Fruit fly (Drosophila melanogaster) whole organism, larva: Measurements from ENCODE around the gene shep.
A peak's percentile ranks its signal among the peaks of the same experiment; 100 is the strongest.

Source experiments
- noc ChIP-seq: fragments of 200-800 bp; sonication (Bioruptor generic); optimal IDR thresholded peaks from 3 replicates; lab custom pipeline; 2019; ENCODE audit warnings: missing biosample characterization, mild to moderate bottlenecking, missing genetic modification characterization, moderate library complexity

The shep gene

dm6 chr3L:5277942-5278341, at the start of gene shep:
Gene shep (minus strand): TSS chr3L:5277944.
- peak; percentile 87 for TF ChIP-seq noc (tag; lab: Kevin White, UChicago)

DNA sequence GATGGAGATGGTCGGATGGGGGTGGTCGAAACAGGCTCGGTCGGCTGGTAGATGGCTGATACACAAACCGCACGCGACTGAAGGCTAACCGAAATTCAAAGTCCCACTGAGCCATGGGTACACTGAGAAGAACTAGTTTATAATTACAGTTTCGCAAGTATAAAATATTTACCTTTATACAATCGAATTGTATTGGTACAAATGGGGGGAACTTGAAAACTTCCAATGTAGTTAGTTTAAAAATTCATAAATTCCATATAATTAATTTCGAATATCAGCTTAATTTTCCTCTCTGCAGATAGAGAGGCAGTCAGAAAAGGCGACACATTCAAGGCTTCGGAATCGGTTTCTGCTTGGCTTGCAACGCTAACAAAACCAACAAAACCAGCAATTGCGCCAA, 19.5 kb upstream of the shep start:
- TF ChIP-seq noc (tag; lab: Kevin White, UChicago) = no peak

DNA sequence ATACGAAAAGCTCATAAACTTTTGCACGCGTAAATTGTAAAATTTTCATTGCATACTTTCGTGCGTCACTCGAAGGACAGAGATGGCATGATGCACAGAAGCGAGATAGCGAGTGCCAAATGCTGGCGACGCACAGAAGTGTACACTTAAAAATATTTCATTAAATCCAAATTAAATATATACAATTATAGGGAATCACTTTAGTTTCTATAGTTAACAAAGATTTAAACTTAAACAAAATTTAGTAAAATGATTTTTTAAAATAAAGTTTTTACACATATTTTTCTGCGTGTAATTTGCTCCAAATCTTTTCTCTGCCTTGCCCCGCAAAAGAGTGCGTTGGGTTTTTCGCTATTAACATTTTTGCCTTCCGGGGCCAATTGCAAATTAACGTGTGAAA, 10.4 kb upstream of the shep start:
- peak; percentile 68 for TF ChIP-seq noc (tag; lab: Kevin White, UChicago)

DNA sequence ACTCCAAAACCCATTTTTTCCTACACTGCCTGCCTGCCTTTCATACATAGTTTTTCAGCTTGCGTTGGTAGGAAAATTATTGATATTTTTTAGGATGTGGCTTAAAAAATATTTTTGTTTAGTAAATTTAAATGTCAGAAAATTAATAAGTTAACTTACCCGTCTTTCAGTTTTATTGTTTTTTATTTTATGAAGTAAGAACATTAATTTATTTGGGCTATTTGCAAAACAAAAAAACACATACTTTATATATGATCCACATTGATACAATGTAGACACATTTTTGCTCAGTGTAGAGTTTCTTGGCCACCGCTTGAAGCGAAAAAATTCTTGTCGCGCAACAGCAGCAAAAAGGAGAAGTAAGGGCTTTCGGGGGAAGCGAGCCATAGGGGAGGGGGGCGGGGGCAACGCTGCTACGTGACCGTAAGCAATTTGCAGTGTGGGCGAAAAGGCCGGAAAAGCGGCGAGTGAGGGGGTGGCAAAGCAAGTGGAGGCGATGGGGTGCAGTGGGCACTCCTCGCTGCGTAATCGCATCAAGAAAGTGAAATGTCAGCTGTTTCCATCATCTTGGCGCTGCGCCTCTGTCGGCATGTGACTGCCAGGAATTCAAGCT, 2.4 kb upstream of the shep start:
- no peak for TF ChIP-seq noc (tag; lab: Kevin White, UChicago)

- no peak for TF ChIP-seq noc (tag; lab: Kevin White, UChicago)
Observed at dm6 chr3L:5278864-5279263, 1.1 kb upstream of the shep start.

dm6 chr3L:5277035-5277434, 709 bp downstream of the shep start:
- no peak for TF ChIP-seq noc (tag; lab: Kevin White, UChicago)

dm6 chr3L:5276520-5276919, 1.2 kb downstream of the shep start:
- TF ChIP-seq noc (tag; lab: Kevin White, UChicago) = no peak

dm6 chr3L:5275558-5275957, 2.2 kb downstream of the shep start:
- TF ChIP-seq noc (tag; lab: Kevin White, UChicago) = no peak

dm6 chr3L:5273237-5273636, 4.5 kb downstream of the shep start:
- no peak for TF ChIP-seq noc (tag; lab: Kevin White, UChicago)

DNA sequence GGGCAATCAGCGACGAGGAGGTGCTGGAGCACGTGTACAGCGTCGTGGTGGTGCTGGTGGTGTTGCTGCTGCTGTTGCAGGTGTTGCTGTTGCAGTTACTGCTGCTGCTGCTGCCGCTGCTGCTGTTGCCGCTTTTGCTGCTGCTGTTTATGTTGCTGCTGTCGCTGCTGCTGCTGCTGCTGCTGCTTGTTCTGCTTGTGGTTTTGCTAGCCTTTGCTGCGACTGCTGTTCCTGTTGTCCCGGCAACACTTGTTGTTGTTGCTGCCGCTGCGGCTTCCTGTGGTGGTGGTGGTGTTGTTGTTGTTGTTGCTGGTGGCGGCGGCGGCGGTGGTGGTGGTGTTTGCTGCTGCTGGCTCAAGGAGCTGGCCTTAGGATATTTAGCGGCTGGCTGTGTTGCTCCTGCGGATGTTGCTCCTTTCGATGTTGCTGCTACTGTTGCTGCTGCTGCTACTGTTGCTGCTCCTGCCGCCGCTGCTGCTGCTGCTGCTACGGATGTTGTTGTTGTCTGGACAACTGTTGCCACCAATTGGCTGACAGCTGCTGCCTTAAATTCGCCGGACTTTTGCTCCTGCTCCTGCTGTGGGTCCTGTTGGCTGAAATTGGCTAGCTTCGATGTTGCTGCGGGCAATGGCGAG, 6.2 kb downstream of the shep start:
- TF ChIP-seq noc (tag; lab: Kevin White, UChicago) = no peak

DNA sequence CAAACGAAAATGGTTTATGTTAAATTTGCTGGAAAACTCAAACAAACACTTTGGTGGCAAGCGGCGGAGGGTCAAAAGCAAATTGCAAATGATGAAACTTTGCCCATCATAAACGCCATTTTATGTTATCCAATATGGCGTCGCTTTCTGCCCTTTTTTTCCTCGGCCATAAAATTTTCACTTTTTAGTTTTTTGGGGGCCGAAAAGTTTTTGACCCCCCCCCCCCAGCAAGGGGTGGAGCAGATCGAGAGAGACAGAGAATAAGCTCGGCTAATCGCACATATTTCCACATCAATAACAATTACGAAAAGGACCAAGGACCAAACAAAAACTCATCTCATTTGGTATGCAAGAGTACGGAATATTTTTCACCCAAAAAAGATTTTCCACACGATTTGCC, 9.3 kb downstream of the shep start:
- TF ChIP-seq noc (tag; lab: Kevin White, UChicago) = no peak

DNA sequence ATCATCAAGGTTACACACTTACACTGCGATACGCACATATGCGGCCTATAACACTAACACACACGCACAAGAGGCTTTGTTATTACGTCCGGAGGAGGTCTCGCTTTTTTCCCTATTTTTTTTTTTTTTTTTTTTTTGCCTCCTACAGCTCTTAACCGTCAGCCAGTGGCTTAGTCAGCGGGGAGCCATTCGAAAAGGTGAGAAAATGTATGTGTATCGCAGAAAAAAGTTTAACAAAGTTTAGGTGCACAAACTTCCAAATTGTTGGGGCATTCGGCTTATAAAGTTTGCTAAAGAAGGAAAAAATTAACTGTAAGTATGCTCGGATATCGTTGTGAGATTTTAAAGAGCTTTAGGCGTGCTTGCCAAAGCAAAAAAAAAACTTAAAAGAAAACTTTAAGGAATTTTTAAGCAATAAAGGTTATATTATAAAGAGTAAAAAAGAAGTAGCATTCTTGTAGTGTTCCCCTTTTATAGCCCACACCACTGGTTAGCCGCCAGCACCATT, 25.2 kb downstream of the shep start:
- TF ChIP-seq noc (tag; lab: Kevin White, UChicago) = no peak

DNA sequence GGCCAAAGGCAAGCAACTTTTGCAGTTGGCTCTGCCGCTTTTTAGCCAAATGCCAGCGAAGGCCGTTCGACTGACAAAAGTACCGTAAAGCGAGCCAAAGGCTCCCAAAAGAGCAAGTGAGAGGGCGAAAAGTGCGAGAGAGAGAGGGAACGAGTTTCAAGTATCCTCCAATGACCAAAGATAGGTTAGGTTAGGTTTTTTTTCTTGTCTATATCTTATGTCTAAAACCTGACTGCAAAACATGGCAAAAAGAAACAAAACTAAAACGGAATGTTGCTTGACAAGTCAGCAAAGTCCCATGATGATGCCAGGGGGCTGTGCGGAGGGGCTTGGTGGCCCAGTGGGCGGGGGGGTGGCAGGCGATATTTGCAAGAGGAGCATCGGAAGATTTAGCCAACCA, 26.3 kb downstream of the shep start:
- no peak for TF ChIP-seq noc (tag; lab: Kevin White, UChicago)

dm6 chr3L:5248863-5249262, 28.9 kb downstream of the shep start:
- TF ChIP-seq noc (tag; lab: Kevin White, UChicago) = no peak

dm6 chr3L:5247923-5248821, 29.6 kb downstream of the shep start:
- TF ChIP-seq noc (tag; lab: Kevin White, UChicago) = peak; percentile 11

dm6 chr3L:5246747-5247454, 30.8 kb downstream of the shep start:
- no peak for TF ChIP-seq noc (tag; lab: Kevin White, UChicago)
